Worm (Caenorhabditis elegans) whole organism, L4 larva: ENCODE measurements around the gene smf-2.

Source experiments
- D1046.2 ChIP-seq: fragments of 200-800 bp; sonication (Bioruptor generic); IDR thresholded peaks from 2 replicates; pipeline ENCODE4 v1.3.6; 2022; ENCODE audit warnings: missing genetic modification characterization, missing compliant biosample characterization
- F10B5.3 ChIP-seq: sonication (generic microtip); optimal IDR thresholded peaks from 2 replicates; lab custom pipeline; 2016; ENCODE audit warnings: mild to moderate bottlenecking, missing genetic modification characterization, missing compliant biosample characterization
- F37D6.2 ChIP-seq: sonication (generic microtip); optimal IDR thresholded peaks from 2 replicates; lab custom pipeline; 2016; ENCODE audit warnings: mild to moderate bottlenecking, missing genetic modification characterization, missing compliant biosample characterization
- Y105C5A.15 ChIP-seq: fragments of 200-800 bp; sonication (Bioruptor generic); IDR thresholded peaks from 2 replicates; pipeline ENCODE4 v1.3.6; 2022; ENCODE audit warnings: missing genetic modification characterization, missing compliant biosample characterization
- Y75B8A.6 ChIP-seq: fragments of 200-800 bp; sonication (Bioruptor generic); IDR thresholded peaks from 2 replicates; pipeline ENCODE4 v1.3.6; 2022; ENCODE audit warnings: missing genetic modification reagents, missing genetic modification characterization, missing compliant biosample characterization
- ZK337.2 ChIP-seq: fragments of 200-800 bp; sonication (Bioruptor generic); IDR thresholded peaks from 2 replicates; pipeline ENCODE4 v1.3.6; 2022; ENCODE audit warnings: missing genetic modification reagents, missing genetic modification characterization, missing compliant biosample characterization
- ama-1 ChIP-seq: fragments of 150-350 bp; optimal IDR thresholded peaks from 2 replicates; lab custom pipeline; 2014; ENCODE audit warnings: inconsistent platforms, mixed read lengths
- arid-1 ChIP-seq: fragments of 200-800 bp; sonication (Bioruptor generic); conservative IDR thresholded peaks from 2 replicates; pipeline ENCODE4 v1.3.6; 2022; ENCODE audit warnings: missing genetic modification reagents, missing genetic modification characterization, missing compliant biosample characterization
- attf-4 ChIP-seq: sonication (generic microtip); optimal IDR thresholded peaks from 3 replicates; lab custom pipeline; 2017; ENCODE audit warnings: missing biosample characterization, missing genetic modification characterization
- ceh-20 ChIP-seq: fragments of 200-800 bp; sonication (Bioruptor generic); IDR thresholded peaks from 2 replicates; pipeline ENCODE4 v1.3.6; 2022; ENCODE audit warnings: missing genetic modification reagents, missing genetic modification characterization, missing compliant biosample characterization
- ces-1 ChIP-seq: fragments of 150-350 bp; sonication (generic microtip); optimal IDR thresholded peaks from 4 replicates; lab custom pipeline; 2014; ENCODE audit warnings: missing biosample characterization, missing genetic modification reagents, missing genetic modification characterization
- ctbp-1 ChIP-seq: fragments of 200-800 bp; sonication (Bioruptor generic); IDR thresholded peaks from 2 replicates; pipeline ENCODE4 v1.3.6; 2022; ENCODE audit warnings: missing genetic modification reagents, missing genetic modification characterization, missing compliant biosample characterization
- daf-16 ChIP-seq, 3 experiments: sonication (generic microtip); optimal IDR thresholded peaks; 2 replicates each; lab custom pipeline; 2016 to 2017; ENCODE audit warnings: missing genetic modification characterization in 3 of 3, missing genetic modification reagents in 3 of 3, mild to moderate bottlenecking in 2 of 3, missing compliant biosample characterization in 2 of 3, missing biosample characterization in 1 of 3, moderate library complexity in 1 of 3
- dmd-6 ChIP-seq: fragments of 200-800 bp; sonication (Bioruptor generic); IDR thresholded peaks from 2 replicates; pipeline ENCODE4 v1.3.6; 2022; ENCODE audit warnings: missing genetic modification reagents, missing genetic modification characterization, missing compliant biosample characterization
- dve-1 ChIP-seq: sonication (generic microtip); optimal IDR thresholded peaks from 2 replicates; lab custom pipeline; 2017; ENCODE audit warnings: antibody characterized with exemption, mild to moderate bottlenecking, missing genetic modification characterization, missing compliant biosample characterization; ENCODE audit not compliant: insufficient read depth
- egl-27 ChIP-seq: sonication (generic microtip); optimal IDR thresholded peaks from 3 replicates; lab custom pipeline; 2017; ENCODE audit warnings: missing biosample characterization, missing genetic modification reagents, missing genetic modification characterization
- fos-1 ChIP-seq: fragments of 150-350 bp; optimal IDR thresholded peaks from 2 replicates; lab custom pipeline; 2014; ENCODE audit warnings: missing biosample characterization, missing genetic modification characterization
- gei-8 ChIP-seq: fragments of 200-800 bp; sonication (Bioruptor generic); optimal IDR thresholded peaks from 2 replicates; lab custom pipeline; 2018; ENCODE audit warnings: mild to moderate bottlenecking, missing genetic modification characterization, missing compliant biosample characterization
- hlh-11 ChIP-seq: fragments of 200-800 bp; sonication (Bioruptor generic); optimal IDR thresholded peaks from 2 replicates; lab custom pipeline; 2018; ENCODE audit warnings: mild to moderate bottlenecking, missing genetic modification characterization, missing compliant biosample characterization
- hlh-30 ChIP-seq: sonication (generic microtip); optimal IDR thresholded peaks from 2 replicates; lab custom pipeline; 2017; ENCODE audit warnings: antibody characterized with exemption, mild to moderate bottlenecking, missing genetic modification characterization, missing compliant biosample characterization; ENCODE audit not compliant: insufficient read depth
- hmg-1.1 ChIP-seq: fragments of 200-800 bp; sonication (Bioruptor generic); IDR thresholded peaks from 2 replicates; pipeline ENCODE4 v1.3.6; 2022; ENCODE audit warnings: missing genetic modification reagents, missing genetic modification characterization, missing compliant biosample characterization
- lim-7 ChIP-seq: fragments of 200-800 bp; sonication (Bioruptor generic); IDR thresholded peaks from 2 replicates; pipeline ENCODE4 v1.3.6; 2022; ENCODE audit warnings: missing genetic modification characterization, missing compliant biosample characterization
- lin-1 ChIP-seq: fragments of 200-800 bp; sonication (Bioruptor generic); IDR thresholded peaks from 2 replicates; pipeline ENCODE4 v1.3.6; 2022; ENCODE audit warnings: missing genetic modification reagents, missing genetic modification characterization, missing compliant biosample characterization
- lin-15B ChIP-seq: fragments of 150-350 bp; sonication (generic microtip); optimal IDR thresholded peaks from 3 replicates; lab custom pipeline; 2014; ENCODE audit warnings: missing biosample characterization, missing genetic modification characterization
- lin-29 ChIP-seq: fragments of 200-800 bp; sonication (Bioruptor generic); IDR thresholded peaks from 2 replicates; pipeline ENCODE4 v1.3.6; 2022; ENCODE audit warnings: missing genetic modification reagents, missing genetic modification characterization, missing compliant biosample characterization
- lin-39 ChIP-seq: fragments of 150-350 bp; optimal IDR thresholded peaks from 2 replicates; lab custom pipeline; 2014; ENCODE audit warnings: missing biosample characterization, missing genetic modification reagents, missing genetic modification characterization
- lir-3 ChIP-seq: sonication (generic microtip); optimal IDR thresholded peaks from 2 replicates; lab custom pipeline; 2016; ENCODE audit warnings: mild to moderate bottlenecking, missing genetic modification characterization, missing compliant biosample characterization
- lsy-2 ChIP-seq, 2 experiments: fragments of 150-350 bp in 1 of 2; sonication (generic microtip) in 1 of 2; optimal IDR thresholded peaks; 2 replicates each; lab custom pipeline; 2014 to 2017; ENCODE audit warnings: missing biosample characterization in 2 of 2, missing genetic modification characterization in 2 of 2
- mdt-29 ChIP-seq: fragments of 200-800 bp; sonication (Bioruptor generic); IDR thresholded peaks from 2 replicates; pipeline ENCODE4 v1.3.6; 2022; ENCODE audit warnings: missing genetic modification reagents, missing genetic modification characterization, missing compliant biosample characterization
- nhr-102 ChIP-seq: sonication (generic microtip); optimal IDR thresholded peaks from 2 replicates; lab custom pipeline; 2016; ENCODE audit warnings: mild to moderate bottlenecking, missing genetic modification characterization, moderate library complexity, missing compliant biosample characterization
- nhr-11 ChIP-seq: fragments of 150-350 bp; optimal IDR thresholded peaks from 2 replicates; lab custom pipeline; 2014; ENCODE audit warnings: missing biosample characterization, missing genetic modification characterization
- nhr-111 ChIP-seq: fragments of 200-800 bp; sonication (Bioruptor generic); optimal IDR thresholded peaks from 2 replicates; lab custom pipeline; 2018; ENCODE audit warnings: mild to moderate bottlenecking, missing genetic modification characterization, missing compliant biosample characterization
- nhr-28 ChIP-seq: fragments of 150-350 bp; optimal IDR thresholded peaks from 2 replicates; lab custom pipeline; 2014; ENCODE audit warnings: missing biosample characterization, missing genetic modification characterization
- nhr-41 ChIP-seq: fragments of 200-800 bp; sonication (Bioruptor generic); IDR thresholded peaks from 2 replicates; pipeline ENCODE4 v1.3.6; 2022; ENCODE audit warnings: missing genetic modification reagents, missing genetic modification characterization, missing compliant biosample characterization
- nhr-6 ChIP-seq: fragments of 150-350 bp; optimal IDR thresholded peaks from 2 replicates; lab custom pipeline; 2014; ENCODE audit warnings: missing biosample characterization, missing genetic modification characterization
- nhr-76 ChIP-seq: fragments of 150-350 bp; optimal IDR thresholded peaks from 2 replicates; lab custom pipeline; 2014; ENCODE audit warnings: missing biosample characterization, missing genetic modification characterization
- rbr-2 ChIP-seq: sonication (generic microtip); optimal IDR thresholded peaks from 2 replicates; lab custom pipeline; 2016; ENCODE audit warnings: missing genotype, missing genetic modification characterization, missing compliant biosample characterization
- set-16 ChIP-seq: fragments of 200-800 bp; sonication (Bioruptor generic); IDR thresholded peaks from 2 replicates; pipeline ENCODE4 v1.3.6; 2022; ENCODE audit warnings: missing genetic modification reagents, missing genetic modification characterization, missing compliant biosample characterization
- skn-1 ChIP-seq: fragments of 150-350 bp; optimal IDR thresholded peaks from 2 replicates; lab custom pipeline; 2014; ENCODE audit warnings: missing biosample characterization, missing genetic modification characterization
- snpc-4 ChIP-seq: fragments of 150-350 bp; optimal IDR thresholded peaks from 2 replicates; lab custom pipeline; 2014; ENCODE audit warnings: missing biosample characterization, missing genetic modification characterization
- spr-3 ChIP-seq: fragments of 200-800 bp; sonication (Bioruptor generic); optimal IDR thresholded peaks from 2 replicates; lab custom pipeline; 2018; ENCODE audit warnings: mild to moderate bottlenecking, missing genetic modification characterization, missing compliant biosample characterization
- unc-130 ChIP-seq: sonication (generic microtip); optimal IDR thresholded peaks from 2 replicates; lab custom pipeline; 2016; ENCODE audit warnings: missing genetic modification reagents, missing genetic modification characterization, missing compliant biosample characterization
- unc-62 ChIP-seq, 3 experiments: fragments of 150-350 bp in 1 of 3; sonication (generic microtip); optimal IDR thresholded peaks in 2 of 3; peaks in 1 of 3; 1 replicate in 1 of 3; 2 replicates in 2 of 3; lab custom pipeline; 2014 to 2017; ENCODE audit warnings: missing biosample characterization in 3 of 3, missing genetic modification characterization in 3 of 3, missing genetic modification reagents in 3 of 3, missing genotype in 1 of 3
- zag-1 ChIP-seq: fragments of 150-350 bp; optimal IDR thresholded peaks from 2 replicates; lab custom pipeline; 2014; ENCODE audit warnings: missing biosample characterization, missing genetic modification characterization
- zfp-2 ChIP-seq: sonication (generic microtip); optimal IDR thresholded peaks from 2 replicates; lab custom pipeline; 2016; ENCODE audit warnings: mild to moderate bottlenecking, missing genetic modification characterization, missing compliant biosample characterization

Gene smf-2

DNA sequence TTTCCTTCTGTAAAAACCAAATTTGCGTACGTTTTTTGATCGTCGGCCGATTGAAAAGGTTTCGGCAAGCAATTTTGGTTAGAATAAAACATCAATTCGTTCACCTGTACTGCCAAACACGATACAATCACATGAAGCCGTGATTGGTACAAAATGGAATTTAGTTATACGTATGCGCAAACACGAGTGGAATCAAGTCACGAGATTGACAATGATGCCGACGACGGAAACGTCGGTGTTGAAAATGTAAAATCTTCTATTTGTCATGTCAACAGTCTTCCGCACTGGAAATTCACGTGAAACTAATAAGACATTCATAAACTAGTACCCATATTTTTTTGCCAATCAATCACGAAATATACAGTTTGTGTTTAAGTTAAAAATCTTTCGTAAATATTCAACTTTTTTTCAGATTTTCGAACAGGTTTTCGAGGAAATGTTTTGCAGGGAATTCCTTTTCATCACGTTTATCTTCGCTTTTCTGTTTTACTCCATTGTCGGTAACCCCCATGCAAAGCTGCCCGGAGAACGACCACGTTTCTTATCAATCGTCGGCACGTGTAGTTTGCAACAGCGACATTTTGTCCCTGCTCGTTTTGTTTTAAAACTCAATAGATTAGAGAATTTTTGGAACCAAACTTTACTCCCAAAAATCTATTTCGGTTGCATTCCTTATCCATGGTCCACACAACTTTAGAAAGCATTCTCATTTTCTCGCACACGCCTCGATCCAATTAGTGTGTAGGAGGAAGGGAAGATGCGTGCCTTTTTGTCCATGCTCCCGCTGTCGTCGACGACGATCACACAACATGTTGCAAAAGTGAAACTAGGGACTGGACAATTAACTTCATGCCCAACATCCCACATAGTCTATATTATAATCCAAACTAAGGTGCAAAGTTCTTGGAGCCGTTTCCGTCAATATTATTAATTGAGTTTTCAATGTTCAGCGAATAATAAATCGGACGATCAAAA lies 20.8 kb upstream of the smf-2 start (continued):
- TF ChIP-seq D1046.2 (GFP tag; lab: Robert Waterston, UW): no peak
- no peak for TF ChIP-seq lir-3 (tag; lab: Kevin White, UChicago)
- no peak for TF ChIP-seq set-16 (GFP tag; lab: Robert Waterston, UW)
- no peak for TF ChIP-seq lin-29 (GFP tag; lab: Robert Waterston, UW)
- no peak for TF ChIP-seq snpc-4
- no peak for TF ChIP-seq rbr-2
- no peak for TF ChIP-seq Y75B8A.6 (GFP tag; lab: Robert Waterston, UW)
- TF ChIP-seq mdt-29: no peak
- no peak for TF ChIP-seq Y105C5A.15
- TF ChIP-seq gei-8 (GFP tag; lab: Kevin White, UChicago): no peak
- no peak for TF ChIP-seq ama-1 (lab: Kevin White, UChicago)
- 0 out of 2 replicates have a peak, but pooled peaks have one; percentile 49 for TF ChIP-seq ctbp-1 (GFP tag; lab: Robert Waterston, UW)
- no peak for TF ChIP-seq skn-1 (tag; lab: Kevin White, UChicago)
- no peak for TF ChIP-seq fos-1
- no peak for TF ChIP-seq F10B5.3
- no peak for TF ChIP-seq zag-1
- no peak for TF ChIP-seq nhr-6 (tag; lab: Kevin White, UChicago)
- no peak for TF ChIP-seq zfp-2
- TF ChIP-seq lin-15B (tag; lab: Kevin White, UChicago): no peak
- no peak for TF ChIP-seq daf-16 (GFP tag; optimal IDR thresholded peaks at IDR 0.05; lab: Kevin White, UChicago)
- TF ChIP-seq daf-16 (tag; optimal IDR thresholded peaks at IDR 0.05; lab: Kevin White, UChicago): peak; percentile 56
- TF ChIP-seq nhr-111 (GFP tag; lab: Kevin White, UChicago): no peak
- peak in 1 of 2 experiments; percentile 94 for TF ChIP-seq unc-62 (GFP tag; optimal IDR thresholded peaks at IDR 0.05 in 1 of 2; lab: Kevin White, UChicago)
- no peak for TF ChIP-seq unc-62 (tag; optimal IDR thresholded peaks at IDR 0.05; lab: Kevin White, UChicago)
- TF ChIP-seq hlh-11: peak; percentile 71
- no peak for TF ChIP-seq unc-130

- TF ChIP-seq hmg-1.1 (GFP tag; lab: Robert Waterston, UW) (0 out of 2 replicates have a peak, but pooled peaks have one; percentile 16), dmd-6 (0 out of 2 replicates have a peak, but pooled peaks have one; percentile 31), unc-62 (GFP tag; optimal IDR thresholded peaks at IDR 0.05 in 1 of 2; lab: Kevin White, UChicago) (peak in 1 of 2 experiments; percentile 72), unc-62 (tag; optimal IDR thresholded peaks at IDR 0.05; lab: Kevin White, UChicago) (no peak), dve-1 (tag; lab: Kevin White, UChicago) (peak; percentile 10), nhr-28 (tag; lab: Kevin White, UChicago) (peak; percentile 0), attf-4 (tag; lab: Kevin White, UChicago) (no peak), nhr-41 (GFP tag; lab: Robert Waterston, UW) (no peak)
Observed at ce11 chrX:6738535-6738934, 20.0 kb upstream of the smf-2 start.

DNA sequence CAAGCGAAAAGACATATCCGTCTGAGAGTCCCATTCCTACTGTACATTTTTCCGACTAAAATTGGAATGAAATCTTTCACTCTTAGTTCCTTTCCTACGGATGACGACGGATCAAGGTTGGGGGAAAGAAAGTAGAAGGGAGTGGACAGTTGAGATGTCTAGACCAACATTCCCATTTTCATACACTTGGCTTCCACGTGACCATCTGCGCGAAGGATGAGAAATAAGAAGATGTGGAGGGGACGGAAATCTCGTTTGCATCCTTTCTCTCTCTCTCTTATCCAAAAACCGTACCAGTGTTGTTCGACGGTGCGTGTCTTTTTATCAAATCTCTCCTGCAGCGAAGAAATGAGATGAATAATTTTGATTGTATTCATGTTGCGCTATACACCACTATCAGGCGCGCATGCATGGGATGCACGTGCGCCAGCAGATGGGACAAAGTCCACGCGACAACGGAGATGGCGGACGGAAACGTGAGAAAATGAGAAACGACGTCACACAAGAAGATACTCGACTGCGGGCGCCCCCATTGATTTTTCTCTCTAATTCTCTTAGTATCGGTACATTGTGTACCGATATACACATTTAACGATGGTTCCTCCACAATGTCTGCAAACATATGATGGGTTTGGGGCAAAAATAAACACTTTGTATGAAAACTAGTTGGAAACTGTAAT lies 19.0 kb upstream of the smf-2 start:
- TF ChIP-seq rbr-2 (peak; percentile 76), arid-1 (GFP tag; lab: Robert Waterston, UW) (peak; percentile 66), nhr-11 (peak; percentile 89), ces-1 (GFP tag; lab: Kevin White, UChicago) (no peak), ceh-20 (GFP tag; lab: Robert Waterston, UW) (peak; percentile 89), F37D6.2 (peak; percentile 61), lin-1 (GFP tag; lab: Robert Waterston, UW) (peak; percentile 91), hlh-30 (tag; lab: Kevin White, UChicago) (peak; percentile 99), nhr-102 (tag; lab: Kevin White, UChicago) (peak; percentile 95), ZK337.2 (no peak), daf-16 (GFP tag; optimal IDR thresholded peaks at IDR 0.05; lab: Kevin White, UChicago) (peak; percentile 74 to 76), daf-16 (tag; optimal IDR thresholded peaks at IDR 0.05; lab: Kevin White, UChicago) (peak; percentile 86), lin-39 (tag; lab: Kevin White, UChicago) (no peak), nhr-76 (tag; lab: Kevin White, UChicago) (peak; percentile 52), lsy-2 (tag; optimal IDR thresholded peaks at IDR 0.05; lab: Kevin White, UChicago) (peak; percentile 73 to 86), egl-27 (tag; lab: Kevin White, UChicago) (peak; percentile 47), spr-3 (GFP tag; lab: Kevin White, UChicago) (peak; percentile 30), lim-7 (GFP tag; lab: Robert Waterston, UW) (no peak; the same call in 1 of the 2 replicates), nhr-28 (tag; lab: Kevin White, UChicago) (peak; percentile 94)
